Worm (Caenorhabditis elegans): Measurements from ENCODE around the gene Y57A10A.24.

Y57A10A.24 gene

ce11 chrII:12222524-12222923 is 20.2 kb upstream of the Y57A10A.24 start:
- peak; percentile 15 for TF ChIP-seq hlh-8 (tag; optimal IDR thresholded peaks at IDR 0.05)
- peak; percentile 65 for TF ChIP-seq ceh-48 (tag; optimal IDR thresholded peaks at IDR 0.05)
- no peak for TF ChIP-seq ceh-30 (tag; optimal IDR thresholded peaks at IDR 0.05)
- no peak for TF ChIP-seq K02D7.2 (tag; optimal IDR thresholded peaks at IDR 0.05)
- TF ChIP-seq sdc-2 (tag; optimal IDR thresholded peaks at IDR 0.05): peak; percentile 77
- TF ChIP-seq unc-3 (GFP tag; conservative IDR thresholded peaks at IDR 0.05): no peak
- TF ChIP-seq unc-3 (tag; optimal IDR thresholded peaks at IDR 0.05): no peak
- peak; percentile 22 for TF ChIP-seq dmd-4 (tag; optimal IDR thresholded peaks at IDR 0.05; ENCODE audit: borderline replicate concordance)
- no peak for TF ChIP-seq che-1 (tag; optimal IDR thresholded peaks at IDR 0.05)
- no peak for TF ChIP-seq hlh-15 (tag; optimal IDR thresholded peaks at IDR 0.05)
- TF ChIP-seq rnt-1 (tag; optimal IDR thresholded peaks at IDR 0.05): peak; percentile 83
- peak; percentile 87 for TF ChIP-seq ceh-31 (tag; optimal IDR thresholded peaks at IDR 0.05)
- TF ChIP-seq hlh-30 (tag; optimal IDR thresholded peaks at IDR 0.05; ENCODE audit: insufficient read depth): peak; percentile 78
- no peak for TF ChIP-seq ceh-9 (tag; optimal IDR thresholded peaks at IDR 0.05)
- peak; percentile 92 for TF ChIP-seq ceh-18 (tag; optimal IDR thresholded peaks at IDR 0.05)
- no peak for TF ChIP-seq nhr-232 (tag; optimal IDR thresholded peaks at IDR 0.05)
- TF ChIP-seq ref-2 (tag; optimal IDR thresholded peaks at IDR 0.05): peak; percentile 88
- peak; percentile 88 for TF ChIP-seq pros-1 (tag; optimal IDR thresholded peaks at IDR 0.05)
- peak; percentile 29 for TF ChIP-seq ceh-19 (GFP tag; optimal IDR thresholded peaks at IDR 0.05)
- peak; percentile 96 for TF ChIP-seq nfya-1 (tag; optimal IDR thresholded peaks at IDR 0.05)
- TF ChIP-seq ceh-14 (tag; optimal IDR thresholded peaks at IDR 0.05): peak; percentile 46
- peak; percentile 80 for TF ChIP-seq tbx-2 (tag; optimal IDR thresholded peaks at IDR 0.05)
- TF ChIP-seq Y22D7AL.16 (tag; optimal IDR thresholded peaks at IDR 0.05): no peak
- peak; percentile 64 for TF ChIP-seq dve-1 (tag; optimal IDR thresholded peaks at IDR 0.05)
- TF ChIP-seq C08G9.2 (tag; optimal IDR thresholded peaks at IDR 0.05): peak; percentile 64
- TF ChIP-seq ceh-6 (GFP tag; optimal IDR thresholded peaks at IDR 0.05): peak; percentile 10
- no peak for TF ChIP-seq T23F11.4 (GFP tag; optimal IDR thresholded peaks at IDR 0.05)
- peak; percentile 86 for TF ChIP-seq unc-55 (GFP tag; optimal IDR thresholded peaks at IDR 0.05)
- TF ChIP-seq ceh-34 (tag; optimal IDR thresholded peaks at IDR 0.05): peak; percentile 91
- peak; percentile 66 for TF ChIP-seq F13H6.1 (tag; optimal IDR thresholded peaks at IDR 0.05)
- no peak for TF ChIP-seq ceh-24 (tag; optimal IDR thresholded peaks at IDR 0.05)
- TF ChIP-seq pag-3 (tag; optimal IDR thresholded peaks at IDR 0.05; ENCODE audit: borderline replicate concordance): no peak
- TF ChIP-seq fkh-10 (GFP tag; optimal IDR thresholded peaks at IDR 0.05): no peak
- no peak for TF ChIP-seq npax-4 (tag; optimal IDR thresholded peaks at IDR 0.05)
- no peak for TF ChIP-seq sox-4 (tag; optimal IDR thresholded peaks at IDR 0.05)
- peak; percentile 51 for TF ChIP-seq unc-42 (tag; optimal IDR thresholded peaks at IDR 0.05)
- peak; percentile 35 for TF ChIP-seq hlh-6 (tag; optimal IDR thresholded peaks at IDR 0.05)
- TF ChIP-seq ceh-2 (tag; optimal IDR thresholded peaks at IDR 0.05): peak; percentile 54
- TF ChIP-seq K09A11.1 (tag; optimal IDR thresholded peaks at IDR 0.05; ENCODE audit: insufficient read depth): peak; percentile 74
- peak; percentile 3 for TF ChIP-seq tbx-7 (tag; optimal IDR thresholded peaks at IDR 0.05)
- TF ChIP-seq syd-9 (tag; optimal IDR thresholded peaks at IDR 0.05): peak; percentile 68
- 0 out of 2 replicates have a peak, but pooled peaks have one; percentile 9 for TF ChIP-seq ceh-45 (GFP tag; IDR thresholded peaks at IDR 0.05)
- peak; percentile 41 for TF ChIP-seq madf-2 (tag; optimal IDR thresholded peaks at IDR 0.05)
- TF ChIP-seq ets-4 (tag; optimal IDR thresholded peaks at IDR 0.05): peak; percentile 18

All from whole organism, late embryonic.